Worm (Caenorhabditis elegans): ENCODE results near the gene inpp-4B.

- TF ChIP-seq hmbx-1 (tag; optimal IDR thresholded peaks at IDR 0.05) (no peak), tbx-11 (GFP tag; IDR thresholded peaks at IDR 0.05) (no peak), ama-1 (optimal IDR thresholded peaks at IDR 0.05) (no peak), ceh-36 (tag; optimal IDR thresholded peaks at IDR 0.05) (no peak), hnd-1 (tag; optimal IDR thresholded peaks at IDR 0.05) (no peak)
Measured at ce11 chrIII:10314234-10314633, 47.6 kb upstream of the inpp-4B start.

Measured in whole organism, early embryonic.